Worm (Caenorhabditis elegans) whole organism, L4/young adult: ENCODE data around the gene acr-12.

Source experiments
- W03F9.2 ChIP-seq: fragments of 150-350 bp; optimal IDR thresholded peaks from 2 replicates; lab custom pipeline; 2014; ENCODE audit warnings: missing biosample characterization, missing genetic modification characterization
- dao-5 ChIP-seq: sonication (generic microtip); optimal IDR thresholded peaks from 2 replicates; lab custom pipeline; 2016; ENCODE audit warnings: missing genotype, missing genetic modification characterization, moderate library complexity, missing compliant biosample characterization
- him-1 ChIP-seq: sonication (generic microtip); optimal IDR thresholded peaks from 2 replicates; lab custom pipeline; 2016; ENCODE audit warnings: missing genotype, missing genetic modification reagents, missing genetic modification characterization, missing compliant biosample characterization

The acr-12 gene

ce11 chrX:13511796-13512195 is 20.9 kb upstream of the acr-12 start:
- TF ChIP-seq him-1 (tag; lab: Kevin White, UChicago) (peak; percentile 61), dao-5 (tag; lab: Kevin White, UChicago) (peak; percentile 78), W03F9.2 (tag; lab: Kevin White, UChicago) (peak; percentile 49)

DNA sequence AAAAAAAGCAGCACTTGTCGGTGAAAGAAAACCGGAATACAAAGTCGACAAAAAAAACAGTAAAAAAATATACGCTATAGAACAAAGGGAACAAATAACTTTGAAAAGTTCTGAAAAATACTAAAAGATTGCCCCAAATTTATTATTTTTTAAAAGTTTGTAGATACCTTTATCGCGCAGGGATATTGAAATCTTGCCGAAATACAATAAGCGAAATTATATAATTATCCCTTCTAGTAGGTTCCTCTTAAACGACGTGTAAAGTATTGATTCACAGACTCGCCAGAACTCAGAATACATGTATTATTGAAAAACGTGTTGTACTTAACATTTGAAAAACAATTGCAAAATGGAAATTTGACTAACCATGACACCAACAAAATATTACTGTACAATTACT is 18.3 kb upstream of the acr-12 start:
- peak; percentile 94 for TF ChIP-seq him-1 (tag; lab: Kevin White, UChicago)
- TF ChIP-seq W03F9.2 (tag; lab: Kevin White, UChicago): peak; percentile 92
- no peak for TF ChIP-seq dao-5 (tag; lab: Kevin White, UChicago)

DNA sequence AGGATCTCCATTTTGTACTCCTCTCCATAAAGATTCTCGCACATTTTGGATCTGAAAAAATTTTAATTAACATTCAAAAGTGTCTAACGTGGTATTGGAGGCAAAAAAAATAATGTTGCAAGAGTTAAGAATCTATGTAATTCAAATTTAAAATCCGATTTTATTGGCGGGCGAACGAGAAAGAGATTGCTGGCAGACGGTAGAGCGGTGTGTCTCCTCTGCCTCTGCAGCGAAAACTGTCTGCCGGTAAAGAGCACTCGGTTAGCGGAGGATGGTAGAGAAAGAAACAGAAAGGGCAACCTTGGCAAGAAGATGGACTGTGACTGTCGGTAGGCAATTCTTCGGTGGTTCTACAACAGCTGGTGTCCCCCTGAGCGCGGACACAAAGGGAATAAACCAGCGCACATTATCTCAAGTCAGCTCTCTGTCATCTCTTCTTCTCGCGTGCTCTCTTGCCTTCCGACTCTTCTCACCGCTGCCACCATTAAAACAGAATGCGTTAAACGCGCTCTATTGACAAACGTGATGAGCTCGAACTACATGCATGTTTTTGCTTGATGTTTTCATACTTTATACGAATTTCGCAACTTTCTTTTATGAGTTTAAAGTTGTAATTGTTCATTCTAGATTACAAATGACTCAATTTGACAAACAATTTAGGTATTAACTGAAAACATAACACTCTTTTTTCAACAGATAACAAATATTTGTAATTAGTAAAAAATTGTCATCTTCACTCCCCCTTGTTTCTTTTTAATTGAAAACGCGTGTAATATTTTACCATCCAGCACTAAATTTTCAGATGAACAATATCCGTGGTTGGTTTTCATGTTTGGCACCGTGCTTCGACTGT is 13.6 kb upstream of the acr-12 start, which contains the start of the genes cdk-4 and F18H3.1:
Gene cdk-4 (minus strand): TSS at position 51 of the 853 bp plus-strand sequence.
Gene F18H3.1 (plus strand): TSS at position 803 of the 853 bp plus-strand sequence.
- TF ChIP-seq him-1 (tag; lab: Kevin White, UChicago) (peak; percentile 53), dao-5 (tag; lab: Kevin White, UChicago) (no peak)

DNA sequence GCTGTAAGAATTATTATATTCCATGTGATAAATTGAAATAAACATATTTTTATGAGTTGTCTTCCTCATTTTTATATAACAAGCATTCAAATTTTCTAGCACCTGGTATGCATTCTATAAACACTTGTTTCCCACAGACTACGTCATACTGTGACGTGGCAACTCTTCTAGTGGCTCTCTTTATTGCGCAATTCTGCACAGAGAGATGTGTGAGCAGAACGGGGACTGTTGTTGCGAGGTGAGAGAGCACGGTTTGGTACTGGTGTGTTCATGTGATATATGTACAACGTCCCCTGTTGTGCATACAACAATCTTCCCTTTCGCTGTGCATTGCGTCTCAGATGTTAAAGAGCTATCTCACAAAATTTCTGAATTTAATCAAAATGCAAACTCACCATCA is 7.6 kb upstream of the acr-12 start:
- TF ChIP-seq dao-5 (tag; lab: Kevin White, UChicago) (no peak), W03F9.2 (tag; lab: Kevin White, UChicago) (no peak), him-1 (tag; lab: Kevin White, UChicago) (no peak)

DNA sequence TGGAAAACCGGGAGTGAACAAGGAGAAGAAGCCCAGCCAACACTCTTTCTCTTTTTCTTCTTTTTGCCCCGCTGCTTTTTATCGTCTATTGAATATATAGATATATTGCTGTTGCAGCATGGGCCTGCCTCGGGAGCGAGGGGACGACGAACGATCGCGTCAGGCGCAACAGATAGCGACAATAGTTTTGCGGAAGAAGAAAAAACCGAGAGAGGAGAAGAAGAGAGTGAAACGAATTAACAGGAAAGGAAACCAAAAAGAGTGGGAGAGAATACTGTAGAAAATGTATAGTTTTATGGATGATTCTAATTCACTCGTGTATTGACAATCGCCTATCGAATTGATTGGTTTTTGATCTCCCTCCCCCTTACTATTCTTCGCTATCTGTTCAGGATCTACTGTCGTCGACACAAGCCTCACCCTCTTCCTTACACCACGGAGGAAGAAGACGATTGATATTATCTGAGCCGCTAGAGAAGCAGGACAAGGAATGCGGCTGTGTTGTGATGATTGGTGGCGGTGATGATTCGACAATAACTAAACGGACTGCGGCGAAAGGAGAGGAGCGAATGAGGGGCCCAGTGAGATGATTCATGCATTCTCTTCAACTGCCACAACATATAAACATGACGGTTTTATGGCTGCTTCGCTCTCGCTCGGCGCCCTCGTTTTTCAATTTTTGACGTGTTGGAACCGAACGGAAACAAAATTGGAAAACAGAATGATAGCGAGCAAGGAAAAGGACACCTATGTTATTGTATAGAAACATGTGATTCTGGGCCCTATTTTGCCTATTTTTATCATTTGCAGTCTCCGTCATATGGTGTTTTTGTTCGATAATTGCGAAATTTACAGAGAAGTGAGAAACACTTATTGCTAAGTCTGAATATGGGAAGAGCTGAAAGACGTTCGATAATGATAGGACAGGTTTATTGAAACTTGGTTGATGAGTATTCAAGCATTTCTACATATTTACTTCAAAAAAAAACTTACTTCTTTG is 6.1 kb upstream of the acr-12 start:
- TF ChIP-seq dao-5 (tag; lab: Kevin White, UChicago): no peak
- no peak for TF ChIP-seq him-1 (tag; lab: Kevin White, UChicago)
- no peak for TF ChIP-seq W03F9.2 (tag; lab: Kevin White, UChicago)

DNA sequence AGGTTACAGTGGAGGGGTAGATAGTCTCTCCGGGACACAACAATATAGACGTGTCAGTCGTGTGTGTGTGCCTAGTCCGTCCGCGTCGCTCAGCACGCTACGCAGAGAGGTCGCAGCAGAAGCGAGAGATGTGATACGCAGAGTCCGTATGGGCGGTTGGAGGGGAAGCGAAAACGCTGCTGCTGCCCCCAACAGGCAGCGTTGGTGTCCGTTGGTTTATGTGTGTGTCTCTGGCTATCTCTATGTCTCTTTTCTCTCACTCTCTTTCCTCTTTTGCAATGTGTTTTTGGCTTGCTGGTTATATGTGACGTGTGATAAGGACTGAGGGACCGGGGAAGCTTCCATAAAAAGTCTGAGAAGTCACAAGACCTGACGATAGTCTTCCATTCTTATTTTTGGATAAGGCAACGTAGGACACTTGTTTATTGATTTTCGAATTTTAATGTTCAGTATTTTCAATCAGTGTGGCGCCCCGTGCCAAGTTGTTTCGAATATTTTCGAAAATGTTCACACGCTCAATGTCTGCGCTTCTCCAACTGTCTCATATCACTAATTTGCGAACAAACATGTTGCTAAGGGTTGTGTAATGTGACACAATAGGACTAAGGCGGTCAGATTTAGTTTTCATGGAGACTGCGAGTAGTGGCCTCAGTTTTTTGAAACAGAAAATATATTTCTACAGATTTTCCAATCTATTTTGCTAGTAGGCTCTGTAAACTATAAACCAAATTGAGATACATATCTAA is 5.1 kb upstream of the acr-12 start, which contains the start of gene pab-2:
Gene pab-2 (minus strand): TSS at position 69 of the 746 bp plus-strand sequence.
- TF ChIP-seq him-1 (tag; lab: Kevin White, UChicago): peak; percentile 81
- TF ChIP-seq dao-5 (tag; lab: Kevin White, UChicago): no peak
- peak; percentile 69 for TF ChIP-seq W03F9.2 (tag; lab: Kevin White, UChicago)

- peak; percentile 39 for TF ChIP-seq W03F9.2 (tag; lab: Kevin White, UChicago)
- TF ChIP-seq dao-5 (tag; lab: Kevin White, UChicago): no peak
Observed at ce11 chrX:13528630-13529138, 4.0 kb upstream of the acr-12 start, which contains the start of gene F18H3.4. Gene F18H3.4 (plus strand): TSS chrX:13529088.

DNA sequence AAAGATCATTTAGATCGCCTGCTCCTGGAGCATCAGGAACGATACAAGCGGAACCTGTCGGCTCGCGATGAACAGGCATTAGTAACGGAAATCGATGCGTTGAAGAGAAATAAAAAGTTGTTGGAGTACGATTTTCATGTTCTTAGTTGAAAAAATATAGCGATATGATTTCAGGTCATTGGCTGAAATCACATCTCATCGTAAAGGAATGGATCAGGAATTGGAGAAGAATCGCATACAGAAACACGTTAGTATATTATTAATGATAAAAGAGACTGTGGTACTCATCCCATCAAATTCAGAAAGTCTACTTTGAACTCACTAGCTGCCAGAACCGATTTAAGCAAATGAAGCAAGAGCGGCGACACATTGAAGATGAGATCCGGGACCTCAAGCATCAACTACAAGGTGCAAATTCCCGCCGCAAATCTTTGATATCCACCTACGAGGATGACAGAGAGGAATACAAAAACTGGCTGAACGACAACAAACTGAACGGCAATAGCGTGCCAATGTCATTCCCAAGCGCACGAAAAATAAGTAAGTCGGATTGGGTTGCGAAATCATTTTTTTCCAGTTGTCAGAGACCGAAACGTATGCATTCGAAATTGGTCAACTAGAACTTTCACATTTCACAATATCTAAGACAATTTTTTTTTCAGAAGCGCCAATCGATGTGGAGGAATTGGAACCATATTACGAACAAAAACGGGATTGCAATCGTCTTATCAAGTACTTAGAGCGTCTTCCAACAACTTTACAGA is 2.5 kb upstream of the acr-12 start:
- TF ChIP-seq dao-5 (tag; lab: Kevin White, UChicago) (no peak), W03F9.2 (tag; lab: Kevin White, UChicago) (no peak), him-1 (tag; lab: Kevin White, UChicago) (no peak)

DNA sequence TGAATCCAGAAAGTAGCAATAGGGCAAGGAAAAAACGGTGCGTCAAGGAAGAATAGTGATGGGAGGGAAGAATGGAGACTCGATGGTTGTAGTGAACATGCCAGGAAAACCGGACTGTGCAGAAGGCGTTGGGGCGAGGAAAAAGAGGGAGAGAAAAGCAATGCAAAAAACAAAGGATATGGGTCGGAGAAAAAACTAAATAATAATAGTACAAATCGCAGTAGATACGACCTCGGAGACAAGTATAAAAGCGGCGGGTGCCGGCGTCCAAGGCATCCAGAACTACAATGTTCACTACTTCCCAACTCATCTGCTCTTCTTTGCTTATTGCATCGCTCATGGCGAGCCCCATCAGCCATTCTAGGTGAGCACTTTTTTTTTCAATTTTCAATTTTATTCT is 4.1 kb downstream of the acr-12 start, which contains the start of gene R01E6.5:
Gene R01E6.5 (plus strand): TSS at position 301 of the 400 bp plus-strand sequence.
- no peak for TF ChIP-seq dao-5 (tag; lab: Kevin White, UChicago)
- TF ChIP-seq him-1 (tag; lab: Kevin White, UChicago): no peak
- no peak for TF ChIP-seq W03F9.2 (tag; lab: Kevin White, UChicago)

DNA sequence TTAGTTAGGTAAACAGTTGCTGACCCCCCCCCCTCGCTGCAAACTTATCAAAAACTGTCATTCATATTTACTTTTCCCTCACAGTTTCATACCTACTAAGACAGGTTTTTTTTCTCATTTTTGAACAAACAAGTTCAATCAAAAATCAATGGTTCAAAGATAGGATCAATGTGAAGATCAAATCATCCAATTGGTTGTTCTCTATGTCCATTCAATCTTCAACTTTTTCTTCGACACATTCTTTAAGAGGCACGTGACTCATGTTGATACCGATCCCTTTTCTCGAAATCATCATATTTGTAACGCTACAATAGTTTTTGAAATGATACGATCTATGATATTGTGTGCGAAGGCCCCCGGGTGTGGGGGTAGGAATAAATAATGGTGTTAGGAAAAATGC is 7.0 kb downstream of the acr-12 start:
- TF ChIP-seq W03F9.2 (tag; lab: Kevin White, UChicago) (no peak), dao-5 (tag; lab: Kevin White, UChicago) (no peak), him-1 (tag; lab: Kevin White, UChicago) (no peak)

DNA sequence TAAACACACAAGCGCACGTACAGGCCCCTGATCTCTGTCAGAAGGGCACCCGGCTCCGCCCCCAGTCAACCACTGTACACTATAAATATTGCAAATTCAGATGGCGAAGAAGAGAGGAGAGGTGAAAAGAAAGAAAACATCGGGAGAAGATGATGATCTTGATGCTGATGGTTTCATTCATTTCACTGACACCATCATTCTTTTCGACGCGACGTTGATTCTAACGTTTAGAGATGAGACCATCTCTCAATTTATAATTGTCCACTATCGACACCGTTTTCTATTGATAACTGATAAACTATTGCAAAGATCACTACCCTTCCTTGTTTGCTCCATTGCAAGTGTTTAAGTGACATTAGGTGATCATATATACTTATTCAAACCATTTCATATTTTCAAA is 8.7 kb downstream of the acr-12 start:
- TF ChIP-seq dao-5 (tag; lab: Kevin White, UChicago) (no peak), him-1 (tag; lab: Kevin White, UChicago) (no peak), W03F9.2 (tag; lab: Kevin White, UChicago) (no peak)
